Fruit fly (Drosophila melanogaster) whole organism, wandering third instar larva: ENCODE results near the gene dao.

ENCODE experiments used
- CG32264 ChIP-seq: fragments of 200-800 bp; sonication (Bioruptor generic); optimal IDR thresholded peaks from 2 replicates; lab custom pipeline; 2016; ENCODE audit warnings: missing biosample characterization, missing genetic modification characterization
- CG9705 ChIP-seq: fragments of 200-800 bp; sonication (Bioruptor generic); optimal IDR thresholded peaks from 2 replicates; lab custom pipeline; 2018; ENCODE audit warnings: missing biosample characterization, mild to moderate bottlenecking, missing genetic modification characterization
- CrebA ChIP-seq: fragments of 200-800 bp; sonication (Bioruptor generic); optimal IDR thresholded peaks from 2 replicates; lab custom pipeline; 2016; ENCODE audit warnings: missing biosample characterization, mild to moderate bottlenecking, missing genetic modification characterization, borderline replicate concordance
- Dfd ChIP-seq: fragments of >200 bp; optimal IDR thresholded peaks from 2 replicates; lab custom pipeline; 2017; ENCODE audit warnings: missing biosample characterization, missing genetic modification characterization
- HLH106 ChIP-seq: fragments of 200-800 bp; optimal IDR thresholded peaks from 3 replicates; lab custom pipeline; 2019; ENCODE audit warnings: missing biosample characterization, mild to moderate bottlenecking, missing genetic modification characterization, moderate library complexity
- Hr83 ChIP-seq: fragments of 200-300 bp; sonication (Bioruptor generic); optimal IDR thresholded peaks from 2 replicates; lab custom pipeline; 2016; ENCODE audit warnings: missing biosample characterization, mild to moderate bottlenecking, missing genetic modification characterization, moderate library complexity; ENCODE audit not compliant: poor library complexity, severe bottlenecking
- Myc ChIP-seq: fragments of >200 bp; optimal IDR thresholded peaks from 2 replicates; lab custom pipeline; 2017
- N ChIP-seq: fragments of >200 bp; optimal IDR thresholded peaks from 2 replicates; lab custom pipeline; 2018; ENCODE audit warnings: missing biosample characterization, missing external identifiers, missing genetic modification characterization
- OdsH ChIP-seq: fragments of 200-800 bp; sonication (Bioruptor generic); optimal IDR thresholded peaks from 2 replicates; lab custom pipeline; 2016; ENCODE audit warnings: missing biosample characterization, mild to moderate bottlenecking, missing genetic modification characterization
- Sp1 ChIP-seq: fragments of 200-800 bp; sonication (Bioruptor generic); optimal IDR thresholded peaks from 3 replicates; lab custom pipeline; 2019; ENCODE audit warnings: missing biosample characterization, mild to moderate bottlenecking, missing genetic modification characterization, moderate library complexity
- br ChIP-seq: fragments of 200-800 bp; sonication (Bioruptor generic); optimal IDR thresholded peaks from 2 replicates; lab custom pipeline; 2016; ENCODE audit warnings: missing biosample characterization, missing genetic modification characterization
- dl ChIP-seq, 2 experiments: fragments of 175-275, 200-275 bp in 1 of 2; fragments of 200-275 bp in 1 of 2; sonication (Bioruptor generic); optimal IDR thresholded peaks; lab custom pipeline; 2018; ENCODE audit warnings: mild to moderate bottlenecking in 2 of 2, missing biosample characterization in 2 of 2, missing genetic modification characterization in 2 of 2, moderate library complexity in 2 of 2; ENCODE audit not compliant: partially characterized antibody in 2 of 2, insufficient read depth in 1 of 2
- dmrt93B ChIP-seq: fragments of 200-800 bp; sonication (Bioruptor generic); optimal IDR thresholded peaks from 2 replicates; lab custom pipeline; 2018; ENCODE audit warnings: missing biosample characterization, mild to moderate bottlenecking, missing genetic modification characterization
- ey ChIP-seq: fragments of 200-800 bp; sonication (Bioruptor generic); optimal IDR thresholded peaks from 2 replicates; lab custom pipeline; 2016; ENCODE audit warnings: missing biosample characterization, missing genetic modification characterization
- foxo ChIP-seq, 2 experiments: fragments of 200-800 bp; sonication (Bioruptor generic); optimal IDR thresholded peaks; 2 replicates in 1 of 2; 3 replicates in 1 of 2; lab custom pipeline; 2016 to 2017; ENCODE audit warnings: missing biosample characterization in 2 of 2, missing genetic modification characterization in 2 of 2
- fru ChIP-seq: fragments of 200-800 bp; sonication (Bioruptor generic); optimal IDR thresholded peaks from 3 replicates; lab custom pipeline; 2016; ENCODE audit warnings: missing biosample characterization, mild to moderate bottlenecking, missing genetic modification characterization
- h ChIP-seq: fragments of 200-800 bp; sonication (Bioruptor generic); optimal IDR thresholded peaks from 3 replicates; lab custom pipeline; 2016; ENCODE audit warnings: missing biosample characterization, mild to moderate bottlenecking, missing genetic modification characterization
- pan ChIP-seq: fragments of >200 bp; optimal IDR thresholded peaks from 2 replicates; lab custom pipeline; 2017
- psq ChIP-seq: fragments of 200-800 bp; sonication (Bioruptor generic); optimal IDR thresholded peaks from 3 replicates; lab custom pipeline; 2017; ENCODE audit warnings: missing biosample characterization, mild to moderate bottlenecking, missing genetic modification characterization, moderate library complexity
- rgr ChIP-seq: fragments of 200-800 bp; sonication (Bioruptor generic); optimal IDR thresholded peaks from 3 replicates; lab custom pipeline; 2016; ENCODE audit warnings: missing biosample characterization, mild to moderate bottlenecking, missing genetic modification characterization
- sage ChIP-seq: fragments of 200-800 bp; sonication (Bioruptor generic); optimal IDR thresholded peaks from 2 replicates; lab custom pipeline; 2016; ENCODE audit warnings: missing biosample characterization, mild to moderate bottlenecking, missing genetic modification characterization
- tai ChIP-seq: sonication (Bioruptor generic); optimal IDR thresholded peaks from 2 replicates; lab custom pipeline; 2016; ENCODE audit warnings: missing biosample characterization, missing genetic modification characterization
- usp ChIP-seq: fragments of >200 bp; optimal IDR thresholded peaks from 2 replicates; lab custom pipeline; 2017; ENCODE audit warnings: missing biosample characterization, missing genetic modification characterization
- woc ChIP-seq: sonication (Bioruptor generic); optimal IDR thresholded peaks from 2 replicates; lab custom pipeline; 2016; ENCODE audit warnings: missing biosample characterization, mild to moderate bottlenecking, missing genetic modification characterization

dao gene

DNA sequence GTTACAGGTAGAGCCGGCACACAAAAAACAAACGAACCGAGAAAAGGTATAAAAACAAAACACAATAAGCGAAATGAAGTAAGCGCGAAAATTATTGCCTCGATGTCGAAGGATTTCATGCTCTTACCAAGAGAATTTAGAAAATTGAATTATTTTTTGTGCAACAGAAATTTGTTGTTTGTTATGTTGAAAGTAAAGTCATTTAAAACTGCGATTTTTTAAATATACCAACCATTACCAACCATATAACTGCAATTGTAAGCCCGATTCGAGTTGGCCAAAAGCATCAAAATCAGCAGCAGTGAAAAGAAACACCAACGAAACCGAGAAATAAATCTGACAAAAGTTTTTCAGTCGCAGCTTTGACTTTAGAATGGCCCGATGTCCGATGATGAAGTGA, 32.3 kb downstream of the dao start:
- TF ChIP-seq tai (GFP tag; lab: Kevin White, UChicago) (no peak), br (GFP tag; lab: Kevin White, UChicago) (peak; percentile 18), ey (GFP tag; lab: Kevin White, UChicago) (peak; percentile 41), sage (GFP tag; lab: Kevin White, UChicago) (no peak), woc (GFP tag; lab: Kevin White, UChicago) (peak; percentile 31), dmrt93B (GFP tag; lab: Kevin White, UChicago) (peak; percentile 25), foxo (GFP tag; optimal IDR thresholded peaks at IDR 0.05; lab: Kevin White, UChicago) (peak in 1 of 2 experiments; percentile 28), Dfd (GFP tag; lab: Kevin White, UChicago) (no peak), fru (GFP tag; lab: Kevin White, UChicago) (peak; percentile 52), OdsH (GFP tag; lab: Kevin White, UChicago) (peak; percentile 30), dl (GFP tag; optimal IDR thresholded peaks at IDR 0.05; lab: Kevin White, UChicago; ENCODE audit: insufficient read depth in 1 of 2, partially characterized antibody in 2 of 2) (no peak), Sp1 (GFP tag; lab: Kevin White, UChicago) (peak; percentile 69), h (GFP tag; lab: Kevin White, UChicago) (peak; percentile 41), HLH106 (tag; lab: Kevin White, UChicago) (peak; percentile 57), rgr (GFP tag; lab: Kevin White, UChicago) (peak; percentile 20), Myc (no peak), usp (GFP tag; lab: Kevin White, UChicago) (no peak), CrebA (GFP tag; lab: Kevin White, UChicago) (no peak), N (GFP tag; lab: Kevin White, UChicago) (no peak), Hr83 (GFP tag; lab: Kevin White, UChicago) (no peak), CG32264 (GFP tag; lab: Kevin White, UChicago) (no peak), psq (GFP tag; lab: Kevin White, UChicago) (peak; percentile 36)

DNA sequence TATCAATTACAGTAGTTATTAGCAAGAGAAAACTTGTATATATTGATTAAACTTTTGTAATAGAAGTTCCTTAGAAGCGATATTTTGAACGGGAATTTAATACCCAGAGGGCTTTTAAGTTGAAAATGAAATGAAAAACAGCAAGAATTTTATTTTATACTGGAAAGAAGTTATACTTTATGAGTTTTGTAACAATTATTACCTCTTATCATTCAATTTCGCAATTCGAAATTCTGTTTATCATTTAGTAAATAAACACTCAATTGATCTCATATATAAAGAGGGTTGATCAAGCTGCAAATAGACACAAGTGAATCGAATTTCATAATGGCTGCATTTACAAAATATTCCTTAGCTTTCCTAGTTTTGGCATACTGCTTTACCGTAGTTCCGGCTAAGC, 36.0 kb downstream of the dao start, which contains the start of gene CG15263:
Gene CG15263, plus strand, starts transcription at position 301 of the 400 bp plus-strand sequence.
- TF ChIP-seq CG9705 (GFP tag; lab: Kevin White, UChicago) (no peak), N (GFP tag; lab: Kevin White, UChicago) (no peak), Dfd (GFP tag; lab: Kevin White, UChicago) (no peak), foxo (GFP tag; optimal IDR thresholded peaks at IDR 0.05; lab: Kevin White, UChicago) (no peak), dl (GFP tag; optimal IDR thresholded peaks at IDR 0.05; lab: Kevin White, UChicago; ENCODE audit: insufficient read depth in 1 of 2, partially characterized antibody in 2 of 2) (no peak), Sp1 (GFP tag; lab: Kevin White, UChicago) (no peak)

DNA sequence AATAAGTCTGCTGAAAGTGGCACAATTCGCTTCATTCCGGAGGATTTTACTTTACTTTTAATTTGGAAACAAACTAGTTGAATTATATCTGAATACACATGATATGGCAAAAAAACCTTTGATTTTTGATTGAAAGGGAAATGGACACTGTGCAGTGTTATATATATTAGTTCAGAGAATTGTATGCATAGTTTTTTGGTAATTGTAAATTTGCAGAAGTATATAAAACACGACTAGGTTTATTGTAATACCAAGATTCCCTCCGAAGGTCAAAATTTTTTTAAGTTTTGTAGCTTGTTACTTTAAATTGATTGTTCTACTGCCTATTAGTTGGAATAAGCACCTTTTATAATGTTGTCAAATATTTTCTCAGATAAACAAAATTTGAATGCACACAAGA, 43.5 kb downstream of the dao start, which contains the start of gene CG15260:
Gene CG15260, minus strand, starts transcription at position 101 of the 400 bp plus-strand sequence.
- TF ChIP-seq fru (GFP tag; lab: Kevin White, UChicago) (no peak), Dfd (GFP tag; lab: Kevin White, UChicago) (no peak), usp (GFP tag; lab: Kevin White, UChicago) (no peak), CG9705 (GFP tag; lab: Kevin White, UChicago) (no peak), woc (GFP tag; lab: Kevin White, UChicago) (no peak)

DNA sequence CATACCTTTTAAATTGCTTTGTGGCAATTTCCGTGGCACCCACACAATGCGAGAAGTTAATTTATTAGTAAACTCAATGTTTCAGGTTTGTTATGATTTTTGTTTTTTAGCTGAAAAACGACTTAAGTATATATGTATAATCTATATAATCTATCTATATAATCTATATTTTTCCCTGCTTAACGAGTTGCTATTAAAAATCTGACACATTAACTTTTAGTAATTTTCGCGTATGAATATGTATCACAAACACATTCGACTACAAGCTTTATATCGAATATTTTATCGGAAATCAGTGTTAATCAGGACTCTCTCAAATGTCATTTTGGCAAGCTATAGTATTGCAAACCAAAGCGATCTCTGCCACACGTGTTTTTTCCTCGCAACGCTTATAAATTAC, 48.8 kb downstream of the dao start, which contains the start of gene CG15262:
Gene CG15262, plus strand, starts transcription at position 301 of the 400 bp plus-strand sequence.
- TF ChIP-seq CG9705 (GFP tag; lab: Kevin White, UChicago), result no peak

DNA sequence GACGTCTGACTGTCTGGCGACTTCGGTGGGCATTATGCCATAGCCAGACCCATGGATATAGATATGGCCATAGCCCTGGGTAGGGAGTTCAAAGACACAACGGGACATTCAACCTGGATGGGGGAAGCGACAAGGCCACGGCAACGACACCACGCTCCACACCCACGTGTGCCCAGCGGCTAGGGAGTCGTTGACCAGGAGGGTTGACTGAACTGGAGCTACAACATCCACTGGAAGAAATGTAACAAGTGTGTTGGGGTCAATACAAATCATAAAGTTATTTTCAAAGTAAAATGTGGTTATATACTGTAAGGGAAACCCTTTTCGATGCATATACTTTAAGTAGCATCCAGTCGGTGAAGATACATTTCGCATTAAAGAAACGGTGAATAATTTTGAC, 53.2 kb downstream of the dao start:
- no peak for TF ChIP-seq N (GFP tag; lab: Kevin White, UChicago)
- no peak for TF ChIP-seq usp (GFP tag; lab: Kevin White, UChicago)
- no peak for TF ChIP-seq pan (lab: Kevin White, UChicago)
